Worm (Caenorhabditis elegans) whole organism, midembryonic: ENCODE measurements around the gene snpc-3.1.
"Not testable (repeated sequence)": the region's sequence is repeated elsewhere in the genome, so short reads cannot be mapped to it uniquely, and the experiment has no call there.

Experiments used
- T22C8.4 ChIP-seq: fragments of 200-800 bp; sonication (Bioruptor generic); IDR thresholded peaks from 2 replicates; pipeline ENCODE4 v1.3.6; 2022; ENCODE audit warnings: missing genetic modification characterization, missing compliant biosample characterization
- cog-1 ChIP-seq: sonication (generic microtip); optimal IDR thresholded peaks from 2 replicates; lab custom pipeline; 2016; ENCODE audit warnings: missing genetic modification characterization, missing compliant biosample characterization
- flt-1 ChIP-seq: fragments of 200-800 bp; sonication (Bioruptor generic); IDR thresholded peaks from 2 replicates; pipeline ENCODE4 v1.3.6; 2022; ENCODE audit warnings: missing genetic modification characterization, missing compliant biosample characterization
- klf-2 ChIP-seq: fragments of 200-800 bp; sonication (Bioruptor generic); conservative IDR thresholded peaks from 2 replicates; pipeline ENCODE4 v1.3.6; 2022; ENCODE audit warnings: missing genetic modification reagents, missing genetic modification characterization, missing compliant biosample characterization
- med-1 ChIP-seq: sonication (generic microtip); optimal IDR thresholded peaks from 2 replicates; lab custom pipeline; 2017; ENCODE audit warnings: missing genetic modification characterization, mild to moderate bottlenecking, missing compliant biosample characterization, antibody characterized with exemption, missing genetic modification reagents; ENCODE audit not compliant: insufficient read depth
- ref-1 ChIP-seq: fragments of 200-800 bp; sonication (Bioruptor generic); conservative IDR thresholded peaks from 2 replicates; pipeline ENCODE4 v1.3.6; 2022; ENCODE audit warnings: missing genetic modification reagents, missing genetic modification characterization, missing compliant biosample characterization
- tab-1 ChIP-seq: fragments of 200-800 bp; sonication (Bioruptor generic); IDR thresholded peaks from 2 replicates; pipeline ENCODE4 v1.3.6; 2022; ENCODE audit warnings: missing genetic modification characterization, missing compliant biosample characterization
- ztf-23 ChIP-seq: fragments of 200-800 bp; sonication (Bioruptor generic); IDR thresholded peaks from 2 replicates; pipeline ENCODE4 v1.3.6; 2022; ENCODE audit warnings: missing genetic modification reagents, missing genetic modification characterization, missing compliant biosample characterization
- ztf-29 ChIP-seq: fragments of 200-800 bp; sonication (Bioruptor generic); IDR thresholded peaks from 2 replicates; pipeline ENCODE4 v1.3.6; 2022; ENCODE audit warnings: missing genetic modification reagents, missing genetic modification characterization, missing compliant biosample characterization

snpc-3.1 gene

ce11 chrIV:5476468-5476867, 9.6 kb downstream of the snpc-3.1 start, which contains the start of gene T11F8.4:
TSS of gene T11F8.4 (minus strand) at chrIV:5476568.
- no peak for TF ChIP-seq med-1
- TF ChIP-seq tab-1, result no peak
- TF ChIP-seq klf-2 (GFP tag; lab: Robert Waterston, UW), result no peak
- TF ChIP-seq flt-1, result no peak
- TF ChIP-seq T22C8.4, result no peak
- TF ChIP-seq ztf-23 (GFP tag; lab: Robert Waterston, UW), result no peak
- no peak for TF ChIP-seq ztf-29 (GFP tag; lab: Robert Waterston, UW)
- TF ChIP-seq cog-1 (tag; lab: Kevin White, UChicago), result no peak
- TF ChIP-seq ref-1 (GFP tag; lab: Robert Waterston, UW), result no peak

ce11 chrIV:5473098-5473497, 13.0 kb downstream of the snpc-3.1 start:
- TF ChIP-seq klf-2 (GFP tag; lab: Robert Waterston, UW) (no peak), T22C8.4 (no peak), med-1 (no peak), ztf-23 (GFP tag; lab: Robert Waterston, UW) (no peak), flt-1 (no peak), ztf-29 (GFP tag; lab: Robert Waterston, UW) (no peak), ref-1 (GFP tag; lab: Robert Waterston, UW) (no peak), cog-1 (tag; lab: Kevin White, UChicago) (no peak), tab-1 (no peak)

- TF ChIP-seq ztf-23 (GFP tag; lab: Robert Waterston, UW), result no peak
- no peak for TF ChIP-seq ref-1 (GFP tag; lab: Robert Waterston, UW)
- TF ChIP-seq ztf-29 (GFP tag; lab: Robert Waterston, UW), result no peak
- no peak for TF ChIP-seq med-1
- no peak for TF ChIP-seq T22C8.4
- no peak for TF ChIP-seq cog-1 (tag; lab: Kevin White, UChicago)
- TF ChIP-seq tab-1, result no peak
- no peak for TF ChIP-seq flt-1
- TF ChIP-seq klf-2 (GFP tag; lab: Robert Waterston, UW), result no peak
These were observed 16.3 kb downstream of the snpc-3.1 start, which contains the start of gene rme-2 for ce11 chrIV:5469739-5470138. TSS of gene rme-2 (plus strand) at chrIV:5470026.

- TF ChIP-seq cog-1 (tag; lab: Kevin White, UChicago); flt-1; klf-2 (GFP tag; lab: Robert Waterston, UW): not testable (repeated sequence)
These were observed 21.7 kb downstream of the snpc-3.1 start, which contains the start of gene Y52D5A.2 for ce11 chrIV:5464403-5464802. TSS of gene Y52D5A.2 (minus strand) at chrIV:5464503.

- TF ChIP-seq ztf-29 (GFP tag; lab: Robert Waterston, UW) (no peak), tab-1 (no peak)
These were observed 23.2 kb downstream of the snpc-3.1 start for ce11 chrIV:5462820-5463219.

ce11 chrIV:5455999-5456398, 30.1 kb downstream of the snpc-3.1 start, which contains the start of gene Y4C6A.3:
TSS of gene Y4C6A.3 (minus strand) at chrIV:5456099.
- not testable (repeated sequence) for TF ChIP-seq med-1; T22C8.4; klf-2 (GFP tag; lab: Robert Waterston, UW)

ce11 chrIV:5452667-5453066, 33.4 kb downstream of the snpc-3.1 start, which contains the start of gene Y4C6A.4:
TSS of gene Y4C6A.4 (plus strand) at chrIV:5452967.
- TF ChIP-seq flt-1, result no peak
- no peak for TF ChIP-seq ref-1 (GFP tag; lab: Robert Waterston, UW)
- TF ChIP-seq ztf-23 (GFP tag; lab: Robert Waterston, UW), result no peak
- TF ChIP-seq klf-2 (GFP tag; lab: Robert Waterston, UW), result no peak
- no peak for TF ChIP-seq cog-1 (tag; lab: Kevin White, UChicago)
- TF ChIP-seq T22C8.4, result no peak

- TF ChIP-seq med-1 (no peak), klf-2 (GFP tag; lab: Robert Waterston, UW) (no peak), cog-1 (tag; lab: Kevin White, UChicago) (no peak), ztf-29 (GFP tag; lab: Robert Waterston, UW) (no peak), ztf-23 (GFP tag; lab: Robert Waterston, UW) (no peak), ref-1 (GFP tag; lab: Robert Waterston, UW) (no peak), T22C8.4 (no peak), tab-1 (no peak), flt-1 (no peak)
These were observed 47.4 kb downstream of the snpc-3.1 start, which contains the start of gene mgl-3 for ce11 chrIV:5438705-5439104. TSS of gene mgl-3 (plus strand) at chrIV:5439005.
